Worm (Caenorhabditis elegans): ENCODE measurements around the gene pnk-4.

Gene pnk-4

ce11 chrX:5063750-5064652, 23.6 kb upstream of the pnk-4 start, which contains the start of gene C24H10.2 (continued):
- TF ChIP-seq unc-130 (tag; optimal IDR thresholded peaks at IDR 0.05) (no peak), nhr-20 (tag; optimal IDR thresholded peaks at IDR 0.05) (peak; percentile 34), zip-4 (GFP tag; optimal IDR thresholded peaks at IDR 0.05) (no peak), nhr-76 (tag; optimal IDR thresholded peaks at IDR 0.05) (no peak), egl-27 (tag; optimal IDR thresholded peaks at IDR 0.05) (no peak), hpl-2 (GFP tag; optimal IDR thresholded peaks at IDR 0.05) (no peak), zag-1 (tag; optimal IDR thresholded peaks at IDR 0.05) (no peak), lin-15B (tag; optimal IDR thresholded peaks at IDR 0.05) (no peak)

- no peak for TF ChIP-seq nhr-85 (tag)
- TF ChIP-seq fkh-8 (tag; optimal IDR thresholded peaks at IDR 0.05): no peak
- TF ChIP-seq efl-1 (optimal IDR thresholded peaks at IDR 0.05): no peak
- peak in 1 of 2 experiments; percentile 79 for TF ChIP-seq efl-1 (GFP tag; optimal IDR thresholded peaks at IDR 0.05 in 1 of 2)
- no peak for TF ChIP-seq nhr-20 (tag; optimal IDR thresholded peaks at IDR 0.05)
Measured at ce11 chrX:5066570-5066969, 21.1 kb upstream of the pnk-4 start.

- TF ChIP-seq C34B4.2 (tag; optimal IDR thresholded peaks at IDR 0.05) (no peak), ceh-63 (GFP tag; optimal IDR thresholded peaks at IDR 0.05) (no peak), C16A3.4 (tag; optimal IDR thresholded peaks at IDR 0.05) (no peak), unc-62 (GFP tag; optimal IDR thresholded peaks at IDR 0.05) (no peak), snpc-4 (tag; optimal IDR thresholded peaks at IDR 0.05) (no peak), ces-1 (GFP tag; optimal IDR thresholded peaks at IDR 0.05) (no peak), egl-13 (tag; optimal IDR thresholded peaks at IDR 0.05) (no peak), nhr-11 (tag; optimal IDR thresholded peaks at IDR 0.05) (no peak), C04F5.9 (tag; optimal IDR thresholded peaks at IDR 0.05) (no peak), nhr-20 (tag; optimal IDR thresholded peaks at IDR 0.05) (no peak), ceh-90 (tag; optimal IDR thresholded peaks at IDR 0.05) (no peak), hpl-2 (GFP tag; optimal IDR thresholded peaks at IDR 0.05) (no peak), elt-3 (tag; optimal IDR thresholded peaks at IDR 0.05) (no peak), nhr-28 (tag; optimal IDR thresholded peaks at IDR 0.05) (no peak), fkh-8 (tag; optimal IDR thresholded peaks at IDR 0.05) (no peak), fos-1 (tag; optimal IDR thresholded peaks at IDR 0.05) (no peak)
Measured at ce11 chrX:5067796-5068195, 19.8 kb upstream of the pnk-4 start, which contains the start of gene clc-7. Gene clc-7, plus strand, starts transcription at chrX:5068096.

- TF ChIP-seq blmp-1 (tag; optimal IDR thresholded peaks at IDR 0.05) (peak; percentile 85), hlh-17 (GFP tag; optimal IDR thresholded peaks at IDR 0.05; ENCODE audit: borderline replicate concordance) (no peak), lin-14 (GFP tag; optimal IDR thresholded peaks at IDR 0.05) (peak; percentile 8)
Measured at ce11 chrX:5071025-5071424, 16.6 kb upstream of the pnk-4 start.

- TF ChIP-seq nhr-85 (tag) (peak; percentile 15), ets-5 (GFP tag; IDR thresholded peaks at IDR 0.05) (peak; percentile 91; the same call in 1 of the 2 replicates), lin-15B (tag; optimal IDR thresholded peaks at IDR 0.05) (no peak)
Measured at ce11 chrX:5073895-5074294, 13.7 kb upstream of the pnk-4 start.

ce11 chrX:5075538-5075937, 12.1 kb upstream of the pnk-4 start:
- peak; percentile 77 for TF ChIP-seq nhr-85 (tag)
- peak; percentile 74 for TF ChIP-seq blmp-1 (tag; optimal IDR thresholded peaks at IDR 0.05)
- peak; percentile 40 for TF ChIP-seq lin-14 (GFP tag; optimal IDR thresholded peaks at IDR 0.05)
- no peak for TF ChIP-seq skn-1 (tag; optimal IDR thresholded peaks at IDR 0.05)
- TF ChIP-seq tbx-2 (tag; optimal IDR thresholded peaks at IDR 0.05): no peak

All from whole organism, L1 larva.